Fruit fly (Drosophila melanogaster) whole organism, embryonic: ENCODE measurements around the gene shv.

ENCODE experiments used
- Atf-2 ChIP-seq: fragments of 200-800 bp; sonication (Bioruptor generic); optimal IDR thresholded peaks from 2 replicates; lab custom pipeline; 2016; ENCODE audit warnings: missing biosample characterization, missing genetic modification characterization
- CG11093 ChIP-seq: fragments of 200-800 bp; sonication (Bioruptor generic); IDR thresholded peaks from 3 replicates; pipeline ENCODE4 v1.3.6; 2022; ENCODE audit warnings: missing biosample characterization, missing genetic modification characterization
- CG14014 ChIP-seq: fragments of 200-800 bp; sonication (Bioruptor generic); IDR thresholded peaks from 2 replicates; pipeline ENCODE4 v1.3.6; 2022; ENCODE audit warnings: missing biosample characterization, missing genetic modification characterization
- CG15073 ChIP-seq: fragments of 200-800 bp; sonication (Bioruptor generic); optimal IDR thresholded peaks from 2 replicates; lab custom pipeline; 2016; ENCODE audit warnings: missing biosample characterization, missing genetic modification characterization
- CG15696 ChIP-seq: fragments of 200-800 bp; sonication (Bioruptor generic); optimal IDR thresholded peaks from 2 replicates; lab custom pipeline; 2019; ENCODE audit warnings: missing biosample characterization, mild to moderate bottlenecking, missing genetic modification characterization, moderate library complexity
- CG16863 ChIP-seq: fragments of 200-800 bp; sonication (Bioruptor generic); optimal IDR thresholded peaks from 3 replicates; lab custom pipeline; 2016; ENCODE audit warnings: missing biosample characterization, missing genetic modification characterization
- CG32532 ChIP-seq: fragments of 200-800 bp; sonication (Bioruptor generic); IDR thresholded peaks from 2 replicates; pipeline ENCODE4 v1.3.6; 2022; ENCODE audit warnings: missing biosample characterization, missing genetic modification characterization
- CG33557 ChIP-seq: fragments of 200-800 bp; sonication (Bioruptor generic); optimal IDR thresholded peaks from 2 replicates; lab custom pipeline; 2019; ENCODE audit warnings: missing biosample characterization, mild to moderate bottlenecking, missing genetic modification characterization, moderate library complexity
- CG4424 ChIP-seq: fragments of 200-800 bp; sonication (Bioruptor generic); optimal IDR thresholded peaks from 3 replicates; lab custom pipeline; 2016; ENCODE audit warnings: missing biosample characterization, missing genetic modification characterization
- CG5953 ChIP-seq: fragments of 200-800 bp; sonication (Bioruptor generic); IDR thresholded peaks from 2 replicates; pipeline ENCODE4 v1.3.6; 2022; ENCODE audit warnings: missing biosample characterization, missing genetic modification characterization
- CG6765 ChIP-seq: fragments of 200-800 bp; sonication (Bioruptor generic); optimal IDR thresholded peaks from 3 replicates; lab custom pipeline; 2017; ENCODE audit warnings: missing biosample characterization, mild to moderate bottlenecking, missing genetic modification characterization
- CG6854 ChIP-seq: fragments of 200-800 bp; sonication (Bioruptor generic); optimal IDR thresholded peaks from 3 replicates; lab custom pipeline; 2017; ENCODE audit warnings: missing biosample characterization, mild to moderate bottlenecking, missing genetic modification characterization
- CG7271 ChIP-seq: fragments of 200-800 bp; sonication (Bioruptor generic); optimal IDR thresholded peaks from 2 replicates; lab custom pipeline; 2018; ENCODE audit warnings: missing biosample characterization, mild to moderate bottlenecking, missing genetic modification characterization, moderate library complexity
- CG7786 ChIP-seq: fragments of 200-800 bp; sonication (Bioruptor generic); optimal IDR thresholded peaks from 2 replicates; lab custom pipeline; 2016; ENCODE audit warnings: missing biosample characterization, missing genetic modification characterization
- CG8281 ChIP-seq: fragments of 200-800 bp; sonication (Bioruptor generic); optimal IDR thresholded peaks from 2 replicates; lab custom pipeline; 2018; ENCODE audit warnings: missing biosample characterization, mild to moderate bottlenecking, missing genetic modification characterization, moderate library complexity
- CG8290 ChIP-seq, 3 experiments: fragments of 200-800 bp; sonication (Bioruptor generic); optimal IDR thresholded peaks; 2 replicates each; lab custom pipeline; 2016 to 2019; ENCODE audit warnings: missing biosample characterization in 3 of 3, missing genetic modification characterization in 3 of 3, mild to moderate bottlenecking in 2 of 3, moderate library complexity in 1 of 3
- Dbx ChIP-seq: fragments of 200-800 bp; sonication (Bioruptor generic); IDR thresholded peaks from 3 replicates; pipeline ENCODE4 v1.3.6; 2022; ENCODE audit warnings: missing biosample characterization, missing genetic modification characterization
- Dek ChIP-seq: fragments of 200-800 bp; sonication (Bioruptor generic); optimal IDR thresholded peaks from 3 replicates; lab custom pipeline; 2019; ENCODE audit warnings: missing biosample characterization, mild to moderate bottlenecking, missing genetic modification characterization, moderate library complexity
- Eip74EF ChIP-seq, 2 experiments: fragments of 200-800 bp in 1 of 2; fragments of >200 bp in 1 of 2; sonication (Bioruptor generic) in 1 of 2; optimal IDR thresholded peaks; 2 replicates each; lab custom pipeline; 2017 to 2019; ENCODE audit warnings: missing biosample characterization in 2 of 2, missing genetic modification characterization in 2 of 2, mild to moderate bottlenecking in 1 of 2, moderate library complexity in 1 of 2
- Ets65A ChIP-seq: fragments of 200-800 bp; sonication (Bioruptor generic); peaks from one replicate; lab custom pipeline; 2016; ENCODE audit warnings: missing biosample characterization, missing genetic modification characterization
- HHEX ChIP-seq: fragments of 200-800 bp; sonication (Bioruptor generic); optimal IDR thresholded peaks from 3 replicates; lab custom pipeline; 2017; ENCODE audit warnings: missing biosample characterization, mild to moderate bottlenecking, missing genetic modification characterization, missing genetic modification reagents
- HLHmδ ChIP-seq: fragments of 200-800 bp; sonication (Bioruptor generic); optimal IDR thresholded peaks from 2 replicates; lab custom pipeline; 2018; ENCODE audit warnings: missing biosample characterization, mild to moderate bottlenecking, missing genetic modification characterization, moderate library complexity
- Hr51 ChIP-seq, 2 experiments: fragments of 200-800 bp; sonication (Bioruptor generic); optimal IDR thresholded peaks; 2 replicates in 1 of 2; 3 replicates in 1 of 2; lab custom pipeline; 2016 to 2018; ENCODE audit warnings: missing biosample characterization in 2 of 2, missing genetic modification characterization in 2 of 2, mild to moderate bottlenecking in 1 of 2, moderate library complexity in 1 of 2
- Hsf ChIP-seq: fragments of 200-800 bp; sonication (Bioruptor generic); optimal IDR thresholded peaks from 3 replicates; lab custom pipeline; 2016; ENCODE audit warnings: missing biosample characterization, missing genetic modification characterization
- Kr ChIP-seq: fragments of 200-800 bp; sonication (Bioruptor generic); optimal IDR thresholded peaks from 2 replicates; lab custom pipeline; 2017; ENCODE audit warnings: missing biosample characterization, mild to moderate bottlenecking, missing genetic modification characterization
- Mes4 ChIP-seq: fragments of 200-800 bp; sonication (Bioruptor generic); optimal IDR thresholded peaks from 2 replicates; lab custom pipeline; 2016; ENCODE audit warnings: missing biosample characterization, missing genetic modification characterization
- NK7.1 ChIP-seq: fragments of 200-800 bp; sonication (Bioruptor generic); optimal IDR thresholded peaks from 3 replicates; lab custom pipeline; 2016; ENCODE audit warnings: missing biosample characterization, missing genetic modification characterization
- Oaz ChIP-seq: fragments of 200-800 bp; sonication (Bioruptor generic); IDR thresholded peaks from 2 replicates; pipeline ENCODE4 v1.3.6; 2022; ENCODE audit warnings: missing biosample characterization, missing genetic modification characterization
- Oli ChIP-seq: fragments of 200-800 bp; sonication (Bioruptor generic); optimal IDR thresholded peaks from 2 replicates; lab custom pipeline; 2018; ENCODE audit warnings: missing biosample characterization, mild to moderate bottlenecking, missing genetic modification characterization, moderate library complexity
- Taf1 ChIP-seq: fragments of 200-800 bp; sonication (Bioruptor generic); IDR thresholded peaks from 2 replicates; pipeline ENCODE4 v1.3.6; 2022; ENCODE audit warnings: missing biosample characterization, missing genetic modification characterization
- bowl ChIP-seq: fragments of 200-800 bp; sonication (Bioruptor generic); IDR thresholded peaks from 2 replicates; pipeline ENCODE4 v1.3.6; 2022; ENCODE audit warnings: missing biosample characterization, missing genetic modification characterization
- cas ChIP-seq: fragments of 200-800 bp; sonication (Bioruptor generic); IDR thresholded peaks from 2 replicates; pipeline ENCODE4 v1.3.6; 2022; ENCODE audit warnings: missing biosample characterization, missing genetic modification characterization
- crol ChIP-seq: fragments of 200-800 bp; sonication (Bioruptor generic); IDR thresholded peaks from 2 replicates; pipeline ENCODE4 v1.3.6; 2022; ENCODE audit warnings: missing biosample characterization, missing genetic modification characterization
- dan ChIP-seq: fragments of 200-800 bp; sonication (Bioruptor generic); IDR thresholded peaks from 2 replicates; pipeline ENCODE4 v1.3.6; 2022; ENCODE audit warnings: missing biosample characterization, missing genetic modification characterization
- esg ChIP-seq: fragments of 200-800 bp; sonication (Bioruptor generic); conservative IDR thresholded peaks from 2 replicates; pipeline ENCODE4 v1.3.6; 2022; ENCODE audit warnings: missing biosample characterization, missing genetic modification characterization
- ewg ChIP-seq: fragments of 200-800 bp; sonication (Bioruptor generic); optimal IDR thresholded peaks from 3 replicates; lab custom pipeline; 2017; ENCODE audit warnings: mild to moderate bottlenecking, missing biosample characterization, missing genetic modification reagents, missing genetic modification characterization
- gcm2 ChIP-seq: fragments of 200-800 bp; sonication (Bioruptor generic); optimal IDR thresholded peaks from 2 replicates; lab custom pipeline; 2016; ENCODE audit warnings: missing biosample characterization, missing genetic modification characterization
- h ChIP-seq: fragments of >200 bp; optimal IDR thresholded peaks from 2 replicates; lab custom pipeline; 2017
- hbn ChIP-seq: fragments of 200-800 bp; sonication (Bioruptor generic); IDR thresholded peaks from 2 replicates; pipeline ENCODE4 v1.3.6; 2022; ENCODE audit warnings: missing biosample characterization, missing genetic modification characterization; ENCODE audit not compliant: partially characterized antibody
- knrl ChIP-seq: fragments of 200-800 bp; sonication (Bioruptor generic); IDR thresholded peaks from 3 replicates; pipeline ENCODE4 v1.3.6; 2022; ENCODE audit warnings: missing biosample characterization, missing genetic modification characterization; ENCODE audit not compliant: partially characterized antibody
- nerfin-2 ChIP-seq: fragments of 200-800 bp; sonication (Bioruptor generic); IDR thresholded peaks from 2 replicates; pipeline ENCODE4 v1.3.6; 2022; ENCODE audit warnings: missing biosample characterization, missing genetic modification characterization; ENCODE audit not compliant: partially characterized antibody
- repo ChIP-seq: fragments of 200-800 bp; sonication (Bioruptor generic); optimal IDR thresholded peaks from 2 replicates; lab custom pipeline; 2016; ENCODE audit warnings: missing biosample characterization, missing genetic modification characterization
- sc ChIP-seq, 3 experiments: fragments of >200 bp in 2 of 3; fragments of 200-800 bp in 1 of 3; sonication (Bioruptor generic) in 1 of 3; optimal IDR thresholded peaks; 2 replicates in 2 of 3; 3 replicates in 1 of 3; lab custom pipeline; 2017; ENCODE audit warnings: mild to moderate bottlenecking in 1 of 3, missing biosample characterization in 1 of 3, missing genetic modification characterization in 1 of 3, missing genetic modification reagents in 1 of 3
- sens-2 ChIP-seq: fragments of 200-800 bp; sonication (Bioruptor generic); IDR thresholded peaks from 2 replicates; pipeline ENCODE4 v1.3.6; 2022; ENCODE audit warnings: missing biosample characterization, missing genetic modification characterization
- ssp ChIP-seq: fragments of 200-800 bp; sonication (Bioruptor generic); IDR thresholded peaks from 2 replicates; pipeline ENCODE4 v1.3.6; 2022; ENCODE audit warnings: missing biosample characterization, missing genetic modification characterization
- tgo ChIP-seq: fragments of 200-800 bp; sonication (Bioruptor generic); IDR thresholded peaks from 3 replicates; pipeline ENCODE4 v1.3.6; 2022; ENCODE audit warnings: missing biosample characterization, missing genetic modification characterization
- trem ChIP-seq: fragments of 200-800 bp; optimal IDR thresholded peaks from 3 replicates; lab custom pipeline; 2019; ENCODE audit warnings: missing biosample characterization, mild to moderate bottlenecking, missing genetic modification characterization, moderate library complexity
- vfl ChIP-seq: fragments of 200-800 bp; sonication (Bioruptor generic); optimal IDR thresholded peaks from 2 replicates; lab custom pipeline; 2016; ENCODE audit warnings: missing biosample characterization, missing genetic modification characterization
- zfh2 ChIP-seq: fragments of 200-800 bp; sonication (Bioruptor generic); optimal IDR thresholded peaks from 2 replicates; lab custom pipeline; 2016; ENCODE audit warnings: missing biosample characterization, missing genetic modification characterization

Gene shv

DNA sequence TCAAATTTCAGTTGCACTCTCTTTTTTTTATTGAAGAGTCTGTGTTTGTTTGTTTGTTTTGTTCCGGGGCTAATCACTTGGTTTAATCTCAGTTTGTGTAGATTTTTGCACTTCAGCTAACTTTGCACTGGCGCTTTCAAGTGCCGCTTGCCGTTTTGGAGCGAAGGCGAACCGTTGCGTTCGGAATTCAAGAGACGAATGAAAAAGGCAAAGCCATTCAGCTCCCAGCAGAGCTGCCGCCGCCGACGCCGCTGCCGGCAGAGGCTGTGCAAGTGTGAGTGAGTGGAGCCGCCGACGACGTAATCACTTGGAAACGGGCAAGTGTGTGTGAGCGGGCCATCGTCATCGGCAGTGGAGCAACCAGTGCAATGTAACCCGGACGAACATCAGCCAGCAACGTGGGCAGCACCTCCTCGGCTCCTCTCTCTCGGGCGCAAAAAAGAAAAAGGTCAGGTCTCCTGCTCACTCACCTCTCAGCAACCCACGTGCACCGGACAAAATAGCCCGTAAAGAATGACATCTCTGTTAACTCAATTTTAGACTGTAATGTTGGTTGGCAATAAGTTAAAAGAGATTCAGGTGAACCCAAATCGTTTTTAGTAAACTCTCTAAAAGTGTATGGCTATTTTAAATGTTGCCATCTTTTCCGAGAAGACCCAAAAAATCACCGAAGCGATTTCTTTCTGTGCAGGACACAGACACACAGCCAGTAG lies 26.7 kb downstream of the shv start, which contains the start of gene cbt (continued):
- TF ChIP-seq esg (GFP tag; lab: Robert Waterston, UW) (no peak), CG6854 (GFP tag; lab: Kevin White, UChicago) (peak; percentile 93), bowl (GFP tag; lab: Robert Waterston, UW) (no peak), vfl (peak; percentile 96), Ets65A (peak; percentile 100), Dek (tag; lab: Kevin White, UChicago) (peak; percentile 98), Kr (GFP tag; lab: Kevin White, UChicago) (peak; percentile 59), ewg (GFP tag; lab: Kevin White, UChicago) (peak; percentile 93), Oaz (no peak), HHEX (peak; percentile 98), CG4424 (GFP tag; lab: Kevin White, UChicago) (peak; percentile 97), NK7.1 (GFP tag; lab: Kevin White, UChicago) (peak; percentile 95), hbn (no peak), knrl (GFP tag; lab: Robert Waterston, UW) (no peak), sc (optimal IDR thresholded peaks at IDR 0.05; lab: Kevin White, UChicago) (no peak), sc (GFP tag; optimal IDR thresholded peaks at IDR 0.05; lab: Kevin White, UChicago) (peak; percentile 92), gcm2 (GFP tag; lab: Kevin White, UChicago) (peak; percentile 92), nerfin-2 (GFP tag; lab: Robert Waterston, UW) (no peak), tgo (no peak), trem (peak; percentile 94), CG16863 (GFP tag; lab: Kevin White, UChicago) (peak; percentile 98), repo (GFP tag; lab: Kevin White, UChicago) (peak; percentile 98), CG33557 (GFP tag; lab: Kevin White, UChicago) (peak; percentile 93), Oli (peak; percentile 98), CG7786 (GFP tag; lab: Kevin White, UChicago) (peak; percentile 99), Atf-2 (GFP tag; lab: Kevin White, UChicago) (peak; percentile 97), Taf1 (GFP tag; lab: Robert Waterston, UW) (no peak), CG11093 (GFP tag; lab: Robert Waterston, UW) (peak; percentile 95), HLHmδ (GFP tag; lab: Kevin White, UChicago) (peak; percentile 50), Mes4 (GFP tag; lab: Kevin White, UChicago) (peak; percentile 98), Hsf (GFP tag; lab: Kevin White, UChicago) (peak; percentile 98), CG7271 (tag; lab: Kevin White, UChicago) (peak; percentile 66), CG5953 (GFP tag; lab: Robert Waterston, UW) (no peak), Dbx (GFP tag; lab: Robert Waterston, UW) (no peak), dan (GFP tag; lab: Robert Waterston, UW) (no peak), CG32532 (GFP tag; lab: Robert Waterston, UW) (no peak), CG15696 (tag; lab: Kevin White, UChicago) (peak; percentile 92), cas (GFP tag; lab: Robert Waterston, UW) (no peak), CG8290 (GFP tag; optimal IDR thresholded peaks at IDR 0.05; lab: Kevin White, UChicago) (peak; percentile 96), CG8290 (tag; optimal IDR thresholded peaks at IDR 0.05; lab: Kevin White, UChicago) (peak; percentile 69 to 99), crol (GFP tag; lab: Robert Waterston, UW) (no peak), CG6765 (GFP tag; lab: Kevin White, UChicago) (peak; percentile 96), ssp (GFP tag; lab: Robert Waterston, UW) (no peak), h (no peak), CG8281 (peak; percentile 89), zfh2 (peak; percentile 97), CG15073 (GFP tag; lab: Kevin White, UChicago) (peak; percentile 81), Eip74EF (GFP tag; optimal IDR thresholded peaks at IDR 0.05; lab: Kevin White, UChicago) (peak in 1 of 2 experiments; percentile 95), sens-2 (GFP tag; lab: Robert Waterston, UW) (no peak), Hr51 (GFP tag; optimal IDR thresholded peaks at IDR 0.05; lab: Kevin White, UChicago) (peak; percentile 96 to 98), CG14014 (GFP tag; lab: Robert Waterston, UW) (no peak)
